Fruit fly (Drosophila melanogaster): ENCODE data around the gene Lsp1gamma.
A peak's percentile ranks its signal among the peaks of the same experiment; 100 is the strongest.

The Lsp1gamma gene

dm6 chr3L:91933-92332 lies 25.7 kb downstream of the Lsp1gamma start (continued):
- TF ChIP-seq CG15269 (tag; optimal IDR thresholded peaks at IDR 0.05) = no peak
- TF ChIP-seq CG3726 (GFP tag; IDR thresholded peaks at IDR 0.05) = no peak
- no peak for TF ChIP-seq chn (GFP tag; optimal IDR thresholded peaks at IDR 0.05)
- no peak for TF ChIP-seq ind (GFP tag; optimal IDR thresholded peaks at IDR 0.05)
- TF ChIP-seq gcm2 (GFP tag; optimal IDR thresholded peaks at IDR 0.05) = no peak
- no peak for TF ChIP-seq pan (optimal IDR thresholded peaks at IDR 0.05)
- peak in 1 of 2 experiments; percentile 55 for TF ChIP-seq pan (GFP tag; optimal IDR thresholded peaks at IDR 0.05 in 1 of 2, IDR thresholded peaks at IDR 0.05 in 1 of 2)
- TF ChIP-seq pros (GFP tag; optimal IDR thresholded peaks at IDR 0.05) = peak; percentile 57
- TF ChIP-seq CG13287 (GFP tag; IDR thresholded peaks at IDR 0.05; ENCODE audit: partially characterized antibody) = peak; percentile 15; the same call in 1 of the 2 replicates
- no peak for TF ChIP-seq CG14860 (GFP tag; IDR thresholded peaks at IDR 0.05; ENCODE audit: partially characterized antibody)
- TF ChIP-seq MBD-R2 (GFP tag; IDR thresholded peaks at IDR 0.05) = no peak; the same call in 1 of the 2 replicates
- TF ChIP-seq CrebB (tag; optimal IDR thresholded peaks at IDR 0.05) = no peak
- TF ChIP-seq lab (GFP tag; optimal IDR thresholded peaks at IDR 0.05) = peak; percentile 49
- TF ChIP-seq mld (GFP tag; IDR thresholded peaks at IDR 0.05; ENCODE audit: partially characterized antibody) = no peak
- TF ChIP-seq exex (tag; optimal IDR thresholded peaks at IDR 0.05) = peak; percentile 67
- TF ChIP-seq grn (GFP tag; optimal IDR thresholded peaks at IDR 0.05) = no peak
- no peak for TF ChIP-seq CG12155 (GFP tag; optimal IDR thresholded peaks at IDR 0.05)
- no peak for TF ChIP-seq NC2β (GFP tag; optimal IDR thresholded peaks at IDR 0.05)
- TF ChIP-seq Hey (tag; optimal IDR thresholded peaks at IDR 0.05) = peak; percentile 94
- peak; percentile 98 for TF ChIP-seq cwo (GFP tag; optimal IDR thresholded peaks at IDR 0.05)
- TF ChIP-seq CG13424 (tag; optimal IDR thresholded peaks at IDR 0.05) = no peak
- no peak for TF ChIP-seq CG12391 (tag; optimal IDR thresholded peaks at IDR 0.05)
- TF ChIP-seq Med (GFP tag) = peak; percentile 84
- TF ChIP-seq CG34376 (GFP tag; optimal IDR thresholded peaks at IDR 0.05) = peak; percentile 49
- no peak for TF ChIP-seq CG18476 (GFP tag; optimal IDR thresholded peaks at IDR 0.05)
- TF ChIP-seq Dp (GFP tag; optimal IDR thresholded peaks at IDR 0.05) = no peak
- no peak for TF ChIP-seq Nf-YA (GFP tag; IDR thresholded peaks at IDR 0.05)
- TF ChIP-seq CG4854 (GFP tag; optimal IDR thresholded peaks at IDR 0.05) = no peak
- no peak for TF ChIP-seq fd102C (GFP tag; optimal IDR thresholded peaks at IDR 0.05)
- no peak for TF ChIP-seq CG33557 (GFP tag; optimal IDR thresholded peaks at IDR 0.05)
- TF ChIP-seq so (GFP tag; IDR thresholded peaks at IDR 0.05) = peak; percentile 74; the same call in 2 of the 3 replicates
- no peak for TF ChIP-seq CG3281 (GFP tag; optimal IDR thresholded peaks at IDR 0.05)
- TF ChIP-seq CG17186 (GFP tag; optimal IDR thresholded peaks at IDR 0.05) = no peak
- TF ChIP-seq CG34224 (GFP tag; IDR thresholded peaks at IDR 0.05; ENCODE audit: partially characterized antibody) = 0 out of 3 replicates have a peak, but pooled peaks have one; percentile 32
- TF ChIP-seq HHEX (GFP tag; optimal IDR thresholded peaks at IDR 0.05) = no peak

dm6 chr3L:93562-93961 lies 27.3 kb downstream of the Lsp1gamma start:
- TF ChIP-seq cas (GFP tag; IDR thresholded peaks at IDR 0.05) (no peak), CG13624 (GFP tag; optimal IDR thresholded peaks at IDR 0.05) (no peak), eyg (GFP tag; optimal IDR thresholded peaks at IDR 0.05) (no peak), CG18599 (GFP tag; optimal IDR thresholded peaks at IDR 0.05) (no peak), Jarid2 (GFP tag; optimal IDR thresholded peaks at IDR 0.05) (no peak), CG15073 (GFP tag; optimal IDR thresholded peaks at IDR 0.05) (no peak), chn (GFP tag; optimal IDR thresholded peaks at IDR 0.05) (no peak), BtbVII (GFP tag; optimal IDR thresholded peaks at IDR 0.05) (no peak), MTF-1 (GFP tag; optimal IDR thresholded peaks at IDR 0.05; ENCODE audit: borderline replicate concordance) (no peak), crol (GFP tag; IDR thresholded peaks at IDR 0.05) (no peak), CG2889 (GFP tag; IDR thresholded peaks at IDR 0.05) (no peak), Elba2 (GFP tag; optimal IDR thresholded peaks at IDR 0.05) (no peak), Atf3 (GFP tag; optimal IDR thresholded peaks at IDR 0.05) (no peak)

All from whole organism, embryonic.